Worm (Caenorhabditis elegans) whole organism, L2 larva: Measurements from ENCODE around the gene srw-60.

Source experiments
- Y55F3AM.14 ChIP-seq: fragments of 200-800 bp; sonication (Bioruptor generic); optimal IDR thresholded peaks from 2 replicates; lab custom pipeline; 2018; ENCODE audit warnings: mild to moderate bottlenecking, missing genetic modification characterization, missing compliant biosample characterization
- ama-1 ChIP-seq: fragments of 150-350 bp; optimal IDR thresholded peaks from 2 replicates; lab custom pipeline; 2018; ENCODE audit warnings: inconsistent platforms
- crh-2 ChIP-seq: sonication (generic microtip); optimal IDR thresholded peaks from 2 replicates; lab custom pipeline; 2017; ENCODE audit warnings: missing biosample characterization, missing genetic modification characterization
- elt-1 ChIP-seq: fragments of 150-350 bp; optimal IDR thresholded peaks from 2 replicates; lab custom pipeline; 2014; ENCODE audit warnings: missing biosample characterization, missing genetic modification characterization
- fos-1 ChIP-seq: fragments of 150-350 bp; optimal IDR thresholded peaks from 2 replicates; lab custom pipeline; 2014; ENCODE audit warnings: missing biosample characterization, missing genetic modification characterization
- lin-13 ChIP-seq: fragments of 150-350 bp; optimal IDR thresholded peaks from 2 replicates; lab custom pipeline; 2014; ENCODE audit warnings: missing biosample characterization, missing genetic modification reagents, missing genetic modification characterization
- mdl-1 ChIP-seq, 2 experiments: fragments of 150-350 bp in 1 of 2; sonication (generic microtip) in 1 of 2; optimal IDR thresholded peaks; 2 replicates each; lab custom pipeline; 2017; ENCODE audit warnings: missing biosample characterization in 2 of 2, missing genetic modification characterization in 2 of 2
- nhr-25 ChIP-seq: fragments of 150-350 bp; sonication (generic microtip); optimal IDR thresholded peaks from 3 replicates; lab custom pipeline; 2014; ENCODE audit warnings: missing biosample characterization, missing genetic modification characterization
- unc-39 ChIP-seq: fragments of 150-350 bp; optimal IDR thresholded peaks from 2 replicates; lab custom pipeline; 2014; ENCODE audit warnings: missing biosample characterization, missing genetic modification characterization
- unc-62 ChIP-seq: fragments of 150-350 bp; optimal IDR thresholded peaks from 2 replicates; lab custom pipeline; 2014; ENCODE audit warnings: missing biosample characterization, missing genetic modification reagents, missing genetic modification characterization
- ztf-11 ChIP-seq: sonication (generic microtip); optimal IDR thresholded peaks from 2 replicates; lab custom pipeline; 2017; ENCODE audit warnings: missing biosample characterization, missing genetic modification characterization
- ztf-4 ChIP-seq: fragments of 150-350 bp; optimal IDR thresholded peaks from 2 replicates; lab custom pipeline; 2014; ENCODE audit warnings: missing biosample characterization, missing genetic modification characterization

ce11 chrII:2997828-2998441 lies 39.5 kb downstream of the srw-60 start:
- TF ChIP-seq crh-2 (tag; lab: Kevin White, UChicago): no peak
- no peak for TF ChIP-seq lin-13
- TF ChIP-seq unc-39: no peak
- TF ChIP-seq ama-1 (lab: Kevin White, UChicago): no peak
- no peak for TF ChIP-seq nhr-25 (tag; lab: Kevin White, UChicago)
- TF ChIP-seq Y55F3AM.14: no peak
- no peak for TF ChIP-seq elt-1 (tag; lab: Kevin White, UChicago)
- TF ChIP-seq mdl-1 (tag; optimal IDR thresholded peaks at IDR 0.05; lab: Kevin White, UChicago): no peak
- TF ChIP-seq fos-1 (tag; lab: Kevin White, UChicago): no peak
- TF ChIP-seq unc-62 (GFP tag; lab: Kevin White, UChicago): no peak
- no peak for TF ChIP-seq ztf-4 (tag; lab: Kevin White, UChicago)
- no peak for TF ChIP-seq ztf-11 (tag; lab: Kevin White, UChicago)
